Fruit fly (Drosophila melanogaster) whole organism, prepupa: ENCODE results near the gene ort.

Experiments
- Blimp-1 ChIP-seq: fragments of 200-800 bp; sonication (Bioruptor generic); optimal IDR thresholded peaks from 3 replicates; lab custom pipeline; 2017; ENCODE audit warnings: missing biosample characterization, missing genetic modification characterization, mild to moderate bottlenecking, moderate library complexity, missing genetic modification reagents
- CG10631 ChIP-seq: fragments of 200-800 bp; sonication (Bioruptor generic); optimal IDR thresholded peaks from 2 replicates; lab custom pipeline; 2016; ENCODE audit warnings: missing biosample characterization, missing genetic modification characterization
- CG10669 ChIP-seq: fragments of 200-800 bp; sonication (Bioruptor generic); optimal IDR thresholded peaks from 3 replicates; lab custom pipeline; 2018; ENCODE audit warnings: missing biosample characterization, mild to moderate bottlenecking, missing genetic modification characterization, moderate library complexity
- CG11294 ChIP-seq: fragments of 200-800 bp; sonication (Bioruptor generic); IDR thresholded peaks from 2 replicates; pipeline ENCODE4 v1.3.6; 2022; ENCODE audit warnings: missing biosample characterization, missing genetic modification characterization
- CG11762 ChIP-seq: fragments of 200-800 bp; sonication (Bioruptor generic); optimal IDR thresholded peaks from 3 replicates; lab custom pipeline; 2016; ENCODE audit warnings: missing biosample characterization, missing genetic modification characterization; ENCODE audit not compliant: insufficient read depth
- CG11902 ChIP-seq: fragments of 200-800 bp; sonication (Bioruptor generic); optimal IDR thresholded peaks from 3 replicates; lab custom pipeline; 2016; ENCODE audit warnings: missing biosample characterization, missing genetic modification characterization
- CG16779 ChIP-seq: fragments of 200-800 bp; sonication (Bioruptor generic); optimal IDR thresholded peaks from 3 replicates; lab custom pipeline; 2017; ENCODE audit warnings: missing biosample characterization, mild to moderate bottlenecking, missing genetic modification characterization
- CG3032 ChIP-seq: fragments of 200-800 bp; optimal IDR thresholded peaks from 2 replicates; lab custom pipeline; 2019; ENCODE audit warnings: missing biosample characterization, mild to moderate bottlenecking, missing genetic modification characterization, moderate library complexity
- CG31627 ChIP-seq: fragments of 200-800 bp; sonication (Bioruptor generic); optimal IDR thresholded peaks from 3 replicates; lab custom pipeline; 2016; ENCODE audit warnings: missing biosample characterization, missing genetic modification characterization
- CG32006 ChIP-seq: fragments of 200-800 bp; sonication (Bioruptor generic); optimal IDR thresholded peaks from 3 replicates; lab custom pipeline; 2017; ENCODE audit warnings: missing biosample characterization, mild to moderate bottlenecking, missing genetic modification characterization
- CG34406 ChIP-seq: fragments of 200-800 bp; sonication (Bioruptor generic); optimal IDR thresholded peaks from 3 replicates; lab custom pipeline; 2016; ENCODE audit warnings: missing biosample characterization, missing genetic modification characterization
- CG3919 ChIP-seq: fragments of 200-800 bp; sonication (Bioruptor generic); optimal IDR thresholded peaks from 3 replicates; lab custom pipeline; 2016; ENCODE audit warnings: missing biosample characterization, missing genetic modification characterization
- CG4318 ChIP-seq: fragments of 200-800 bp; sonication (Bioruptor generic); optimal IDR thresholded peaks from 3 replicates; lab custom pipeline; 2017; ENCODE audit warnings: missing biosample characterization, mild to moderate bottlenecking, missing genetic modification characterization
- CG6163 ChIP-seq: fragments of 200-800 bp; sonication (Bioruptor generic); IDR thresholded peaks from 3 replicates; pipeline ENCODE4 v1.3.6; 2022; ENCODE audit warnings: missing biosample characterization, missing genetic modification characterization
- CG6854 ChIP-seq: fragments of 200-800 bp; sonication (Bioruptor generic); optimal IDR thresholded peaks from 2 replicates; lab custom pipeline; 2017; ENCODE audit warnings: missing biosample characterization, mild to moderate bottlenecking, missing genetic modification characterization
- CG8119 ChIP-seq: fragments of 200-800 bp; sonication (Bioruptor generic); IDR thresholded peaks from 3 replicates; pipeline ENCODE4 v1.3.6; 2022; ENCODE audit warnings: missing biosample characterization, missing genetic modification characterization
- CG8319 ChIP-seq: fragments of 200-800 bp; sonication (Bioruptor generic); optimal IDR thresholded peaks from 3 replicates; lab custom pipeline; 2016; ENCODE audit warnings: missing biosample characterization, missing genetic modification characterization
- CG8632 ChIP-seq: fragments of 200-800 bp; sonication (Bioruptor generic); optimal IDR thresholded peaks from 3 replicates; lab custom pipeline; 2016; ENCODE audit warnings: missing biosample characterization, missing genetic modification characterization
- CG9139 ChIP-seq: fragments of 200-800 bp; sonication (Bioruptor generic); optimal IDR thresholded peaks from 3 replicates; lab custom pipeline; 2017; ENCODE audit warnings: missing biosample characterization, mild to moderate bottlenecking, missing genetic modification characterization
- Eip78C ChIP-seq: fragments of 200-800 bp; sonication (Bioruptor generic); peaks from one replicate; lab custom pipeline; 2016; ENCODE audit warnings: missing biosample characterization, missing genetic modification characterization
- Eip93F ChIP-seq: fragments of 200-800 bp; sonication (Bioruptor generic); optimal IDR thresholded peaks from 2 replicates; lab custom pipeline; 2016; ENCODE audit warnings: missing biosample characterization, mild to moderate bottlenecking, missing genetic modification characterization
- Ets21C ChIP-seq: fragments of 200-800 bp; sonication (Bioruptor generic); optimal IDR thresholded peaks from 3 replicates; lab custom pipeline; 2016; ENCODE audit warnings: missing biosample characterization, missing genetic modification characterization
- Ets96B ChIP-seq: fragments of 200-800 bp; optimal IDR thresholded peaks from 2 replicates; lab custom pipeline; 2019; ENCODE audit warnings: missing biosample characterization, mild to moderate bottlenecking, missing genetic modification characterization, moderate library complexity
- Gug ChIP-seq: fragments of 200-800 bp; sonication (Bioruptor generic); IDR thresholded peaks from 2 replicates; pipeline ENCODE4 v1.3.6; 2022; ENCODE audit warnings: missing biosample characterization, missing genetic modification characterization
- Hr4 ChIP-seq: fragments of 200-800 bp; sonication (Bioruptor generic); optimal IDR thresholded peaks from 3 replicates; lab custom pipeline; 2016; ENCODE audit warnings: missing biosample characterization, missing genetic modification characterization
- Lpt ChIP-seq: fragments of 200-800 bp; sonication (Bioruptor generic); optimal IDR thresholded peaks from 3 replicates; lab custom pipeline; 2016; ENCODE audit warnings: missing biosample characterization, missing genetic modification characterization
- Met ChIP-seq: fragments of 200-800 bp; sonication (Bioruptor generic); optimal IDR thresholded peaks from 3 replicates; lab custom pipeline; 2016; ENCODE audit warnings: missing biosample characterization, missing genetic modification characterization
- Sox102F ChIP-seq: fragments of 200-800 bp; sonication (Bioruptor generic); optimal IDR thresholded peaks from 2 replicates; lab custom pipeline; 2016; ENCODE audit warnings: missing biosample characterization, mild to moderate bottlenecking, missing genetic modification characterization
- Sox14 ChIP-seq: fragments of 200-800 bp; sonication (Bioruptor generic); optimal IDR thresholded peaks from 3 replicates; lab custom pipeline; 2016; ENCODE audit warnings: missing biosample characterization, missing genetic modification characterization
- Sox15 ChIP-seq: fragments of 200-800 bp; sonication (Bioruptor generic); optimal IDR thresholded peaks from 3 replicates; lab custom pipeline; 2016; ENCODE audit warnings: missing biosample characterization, missing genetic modification characterization
- achi ChIP-seq: fragments of 200-800 bp; sonication (Bioruptor generic); optimal IDR thresholded peaks from 3 replicates; lab custom pipeline; 2016; ENCODE audit warnings: missing biosample characterization, missing genetic modification characterization
- acj6 ChIP-seq: fragments of 200-800 bp; sonication (Bioruptor generic); optimal IDR thresholded peaks from 3 replicates; lab custom pipeline; 2016; ENCODE audit warnings: missing biosample characterization, missing genetic modification characterization
- cyc ChIP-seq: fragments of 200-800 bp; sonication (Bioruptor generic); optimal IDR thresholded peaks from 3 replicates; lab custom pipeline; 2016; ENCODE audit warnings: missing biosample characterization, missing genetic modification characterization
- dac ChIP-seq: fragments of 200-800 bp; sonication (Bioruptor generic); optimal IDR thresholded peaks from 2 replicates; lab custom pipeline; 2017; ENCODE audit warnings: missing biosample characterization, mild to moderate bottlenecking, missing genetic modification characterization
- eg ChIP-seq: fragments of 200-800 bp; sonication (Bioruptor generic); IDR thresholded peaks from 3 replicates; pipeline ENCODE4 v1.3.6; 2022; ENCODE audit warnings: missing biosample characterization, missing genetic modification characterization
- esn ChIP-seq: fragments of 200-800 bp; sonication (Bioruptor generic); optimal IDR thresholded peaks from 2 replicates; lab custom pipeline; 2016; ENCODE audit warnings: missing biosample characterization, mild to moderate bottlenecking, missing genetic modification characterization, moderate library complexity
- fd59A ChIP-seq: fragments of 200-800 bp; sonication (Bioruptor generic); optimal IDR thresholded peaks from 2 replicates; lab custom pipeline; 2017; ENCODE audit warnings: missing biosample characterization, mild to moderate bottlenecking, missing genetic modification characterization, missing genetic modification reagents
- fd85E ChIP-seq: fragments of 200-800 bp; sonication (Bioruptor generic); optimal IDR thresholded peaks from 3 replicates; lab custom pipeline; 2016; ENCODE audit warnings: missing biosample characterization, missing genetic modification characterization
- fkh ChIP-seq: fragments of 200-800 bp; sonication (Bioruptor generic); optimal IDR thresholded peaks from 3 replicates; lab custom pipeline; 2017; ENCODE audit warnings: missing biosample characterization, mild to moderate bottlenecking, missing genetic modification characterization, moderate library complexity
- lz ChIP-seq: fragments of 200-800 bp; sonication (Bioruptor generic); optimal IDR thresholded peaks from 3 replicates; lab custom pipeline; 2016; ENCODE audit warnings: missing biosample characterization, missing genetic modification characterization
- net ChIP-seq: fragments of 200-800 bp; sonication (Bioruptor generic); optimal IDR thresholded peaks from 3 replicates; lab custom pipeline; 2016; ENCODE audit warnings: missing biosample characterization, missing genetic modification characterization
- pdm3 ChIP-seq: fragments of 200-800 bp; sonication (Bioruptor generic); optimal IDR thresholded peaks from 3 replicates; lab custom pipeline; 2016; ENCODE audit warnings: missing biosample characterization, missing genetic modification characterization
- salr ChIP-seq, 2 experiments: fragments of 200-800 bp; sonication (Bioruptor generic); optimal IDR thresholded peaks; 3 replicates each; lab custom pipeline; 2016 to 2018; ENCODE audit warnings: missing biosample characterization in 2 of 2, missing genetic modification characterization in 2 of 2, mild to moderate bottlenecking in 1 of 2
- spab ChIP-seq: fragments of 200-800 bp; sonication (Bioruptor generic); optimal IDR thresholded peaks from 2 replicates; lab custom pipeline; 2017; ENCODE audit warnings: missing biosample characterization, mild to moderate bottlenecking, missing genetic modification characterization, missing genetic modification reagents
- ss ChIP-seq, 2 experiments: fragments of 200-800 bp; sonication (Bioruptor generic); optimal IDR thresholded peaks; 2 replicates in 1 of 2; 3 replicates in 1 of 2; lab custom pipeline; 2017 to 2018; ENCODE audit warnings: mild to moderate bottlenecking in 2 of 2, missing biosample characterization in 2 of 2, missing genetic modification characterization in 2 of 2, moderate library complexity in 1 of 2
- svp ChIP-seq: fragments of 200-800 bp; sonication (Bioruptor generic); peaks from one replicate; lab custom pipeline; 2016; ENCODE audit warnings: missing biosample characterization, missing genetic modification characterization
- topi ChIP-seq: fragments of 200-800 bp; sonication (Bioruptor generic); optimal IDR thresholded peaks from 3 replicates; lab custom pipeline; 2016; ENCODE audit warnings: missing biosample characterization, missing genetic modification characterization
- vri ChIP-seq: fragments of 200-800 bp; sonication (Bioruptor generic); optimal IDR thresholded peaks from 3 replicates; lab custom pipeline; 2016; ENCODE audit warnings: missing biosample characterization, mild to moderate bottlenecking, missing genetic modification characterization

ort gene

dm6 chr3R:19641058-19641457 lies 18.5 kb upstream of the ort start:
- TF ChIP-seq CG9139, result peak; percentile 43
- TF ChIP-seq Ets96B, result no peak
- TF ChIP-seq fd85E, result no peak
- TF ChIP-seq Eip78C, result peak; percentile 72
- peak; percentile 16 for TF ChIP-seq Sox102F
- TF ChIP-seq CG31627 (GFP tag; lab: Kevin White, UChicago), result no peak
- peak; percentile 56; the same call in 2 of the 3 replicates for TF ChIP-seq CG6163 (GFP tag; lab: Robert Waterston, UW)
- TF ChIP-seq eg (GFP tag; lab: Robert Waterston, UW), result peak; percentile 32; the same call in 1 of the 3 replicates
- peak; percentile 83 for TF ChIP-seq svp
- 0 out of 3 replicates have a peak, but pooled peaks have one; percentile 12 for TF ChIP-seq CG8119 (GFP tag; lab: Robert Waterston, UW)
- TF ChIP-seq CG6854 (GFP tag; lab: Kevin White, UChicago), result peak; percentile 22
- TF ChIP-seq CG3919, result peak; percentile 29
- peak; percentile 0 for TF ChIP-seq achi (GFP tag; lab: Kevin White, UChicago)
- peak; percentile 23 for TF ChIP-seq CG16779 (tag; lab: Kevin White, UChicago)
- no peak for TF ChIP-seq CG8632 (GFP tag; lab: Kevin White, UChicago)
- no peak for TF ChIP-seq CG4318 (GFP tag; lab: Kevin White, UChicago)

DNA sequence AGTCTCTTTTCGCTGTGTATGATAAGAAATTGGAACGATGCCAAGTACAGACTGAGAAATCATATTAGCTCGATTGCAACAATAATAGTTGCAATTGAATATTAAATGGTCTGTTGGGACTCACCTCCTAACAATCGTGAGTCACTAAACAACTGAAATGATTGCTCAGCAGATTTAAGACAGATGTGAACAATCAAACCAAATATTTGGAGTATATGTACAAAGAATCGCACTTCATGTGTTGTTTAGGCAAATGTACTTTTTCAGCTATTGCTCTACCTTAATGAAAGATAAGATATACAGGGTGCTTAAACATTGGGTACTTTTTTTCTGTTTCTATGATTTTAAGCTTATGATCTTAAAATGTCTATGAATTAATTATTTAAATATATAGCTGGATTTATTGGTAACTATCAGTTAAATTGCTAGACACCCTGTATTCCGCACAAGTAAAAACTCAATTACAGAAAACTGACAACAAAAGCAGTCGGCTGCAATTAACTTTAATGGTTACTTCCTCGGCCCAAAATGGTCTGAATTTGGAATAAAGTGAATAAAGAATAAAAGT lies 18.0 kb upstream of the ort start:
- TF ChIP-seq CG10631 (GFP tag; lab: Kevin White, UChicago) (peak; percentile 80), dac (GFP tag; lab: Kevin White, UChicago) (peak; percentile 55), salr (GFP tag; optimal IDR thresholded peaks at IDR 0.05; lab: Kevin White, UChicago) (peak in 1 of 2 experiments; percentile 80), CG6163 (GFP tag; lab: Robert Waterston, UW) (peak; percentile 94), Sox15 (peak; percentile 60), Sox14 (GFP tag; lab: Kevin White, UChicago) (peak; percentile 59), lz (GFP tag; lab: Kevin White, UChicago) (peak; percentile 71), fkh (GFP tag; lab: Kevin White, UChicago) (peak; percentile 73), CG32006 (GFP tag; lab: Kevin White, UChicago) (peak; percentile 82), CG8319 (GFP tag; lab: Kevin White, UChicago) (peak; percentile 45), fd59A (GFP tag; lab: Kevin White, UChicago) (peak; percentile 46), Eip93F (GFP tag; lab: Kevin White, UChicago) (peak; percentile 52), Sox102F (peak; percentile 73), Hr4 (peak; percentile 86), net (GFP tag; lab: Kevin White, UChicago) (peak; percentile 78), CG11762 (GFP tag; lab: Kevin White, UChicago) (peak; percentile 55), CG3032 (tag; lab: Kevin White, UChicago) (peak; percentile 74), pdm3 (GFP tag; lab: Kevin White, UChicago) (peak; percentile 77), esn (GFP tag; lab: Kevin White, UChicago) (peak; percentile 85), Eip78C (peak; percentile 95), CG9139 (peak; percentile 47), CG11294 (GFP tag; lab: Robert Waterston, UW) (peak; percentile 78), CG4318 (GFP tag; lab: Kevin White, UChicago) (peak; percentile 68), Ets96B (peak; percentile 72), cyc (peak; percentile 71), CG34406 (GFP tag; lab: Kevin White, UChicago) (peak; percentile 82), acj6 (GFP tag; lab: Kevin White, UChicago) (peak; percentile 69), svp (peak; percentile 86), eg (GFP tag; lab: Robert Waterston, UW) (peak; percentile 96), fd85E (peak; percentile 36), spab (GFP tag; lab: Kevin White, UChicago) (peak; percentile 54), vri (GFP tag; lab: Kevin White, UChicago) (peak; percentile 79), achi (GFP tag; lab: Kevin White, UChicago) (peak; percentile 76), Lpt (peak; percentile 73), topi (GFP tag; lab: Kevin White, UChicago) (peak; percentile 77), Ets21C (GFP tag; lab: Kevin White, UChicago) (peak; percentile 46), ss (GFP tag; optimal IDR thresholded peaks at IDR 0.05; lab: Kevin White, UChicago) (peak; percentile 40 to 66), CG8119 (GFP tag; lab: Robert Waterston, UW) (peak; percentile 90), Gug (peak; percentile 90), CG11902 (GFP tag; lab: Kevin White, UChicago) (peak; percentile 49), Blimp-1 (GFP tag; lab: Kevin White, UChicago) (peak; percentile 61), CG10669 (peak; percentile 66), Met (GFP tag; lab: Kevin White, UChicago) (peak; percentile 79)
